Fruit fly (Drosophila melanogaster) whole organism, prepupa: Measurements from ENCODE around the gene tx.
A peak's percentile ranks its signal among the peaks of the same experiment; 100 is the strongest.

Experiments
- Blimp-1 ChIP-seq: fragments of 200-800 bp; sonication (Bioruptor generic); optimal IDR thresholded peaks from 3 replicates; lab custom pipeline; 2017; ENCODE audit warnings: missing biosample characterization, missing genetic modification characterization, mild to moderate bottlenecking, moderate library complexity, missing genetic modification reagents
- CG10631 ChIP-seq: fragments of 200-800 bp; sonication (Bioruptor generic); optimal IDR thresholded peaks from 2 replicates; lab custom pipeline; 2016; ENCODE audit warnings: missing biosample characterization, missing genetic modification characterization
- CG10669 ChIP-seq: fragments of 200-800 bp; sonication (Bioruptor generic); optimal IDR thresholded peaks from 3 replicates; lab custom pipeline; 2018; ENCODE audit warnings: missing biosample characterization, mild to moderate bottlenecking, missing genetic modification characterization, moderate library complexity
- CG11294 ChIP-seq: fragments of 200-800 bp; sonication (Bioruptor generic); IDR thresholded peaks from 2 replicates; pipeline ENCODE4 v1.3.6; 2022; ENCODE audit warnings: missing biosample characterization, missing genetic modification characterization
- CG11762 ChIP-seq: fragments of 200-800 bp; sonication (Bioruptor generic); optimal IDR thresholded peaks from 3 replicates; lab custom pipeline; 2016; ENCODE audit warnings: missing biosample characterization, missing genetic modification characterization; ENCODE audit not compliant: insufficient read depth
- CG11902 ChIP-seq: fragments of 200-800 bp; sonication (Bioruptor generic); optimal IDR thresholded peaks from 3 replicates; lab custom pipeline; 2016; ENCODE audit warnings: missing biosample characterization, missing genetic modification characterization
- CG15336 ChIP-seq: fragments of 200-800 bp; sonication (Bioruptor generic); IDR thresholded peaks from 2 replicates; pipeline ENCODE4 v1.3.6; 2022; ENCODE audit warnings: missing biosample characterization, missing genetic modification characterization
- CG1621 ChIP-seq: fragments of 200-800 bp; sonication (Bioruptor generic); optimal IDR thresholded peaks from 3 replicates; lab custom pipeline; 2018; ENCODE audit warnings: missing biosample characterization, mild to moderate bottlenecking, missing genetic modification characterization
- CG16779 ChIP-seq: fragments of 200-800 bp; sonication (Bioruptor generic); optimal IDR thresholded peaks from 3 replicates; lab custom pipeline; 2017; ENCODE audit warnings: missing biosample characterization, mild to moderate bottlenecking, missing genetic modification characterization
- CG3032 ChIP-seq: fragments of 200-800 bp; optimal IDR thresholded peaks from 2 replicates; lab custom pipeline; 2019; ENCODE audit warnings: missing biosample characterization, mild to moderate bottlenecking, missing genetic modification characterization, moderate library complexity
- CG31627 ChIP-seq: fragments of 200-800 bp; sonication (Bioruptor generic); optimal IDR thresholded peaks from 3 replicates; lab custom pipeline; 2016; ENCODE audit warnings: missing biosample characterization, missing genetic modification characterization
- CG32006 ChIP-seq: fragments of 200-800 bp; sonication (Bioruptor generic); optimal IDR thresholded peaks from 3 replicates; lab custom pipeline; 2017; ENCODE audit warnings: missing biosample characterization, mild to moderate bottlenecking, missing genetic modification characterization
- CG3919 ChIP-seq: fragments of 200-800 bp; sonication (Bioruptor generic); optimal IDR thresholded peaks from 3 replicates; lab custom pipeline; 2016; ENCODE audit warnings: missing biosample characterization, missing genetic modification characterization
- CG4318 ChIP-seq: fragments of 200-800 bp; sonication (Bioruptor generic); optimal IDR thresholded peaks from 3 replicates; lab custom pipeline; 2017; ENCODE audit warnings: missing biosample characterization, mild to moderate bottlenecking, missing genetic modification characterization
- CG6276 ChIP-seq: fragments of 200-800 bp; sonication (Bioruptor generic); optimal IDR thresholded peaks from 2 replicates; lab custom pipeline; 2017; ENCODE audit warnings: missing biosample characterization, mild to moderate bottlenecking, missing genetic modification characterization
- CG6792 ChIP-seq: fragments of 200-800 bp; sonication (Bioruptor generic); optimal IDR thresholded peaks from 3 replicates; lab custom pipeline; 2016; ENCODE audit warnings: missing biosample characterization, missing genetic modification characterization
- CG6808 ChIP-seq: fragments of 200-800 bp; sonication (Bioruptor generic); optimal IDR thresholded peaks from 3 replicates; lab custom pipeline; 2017; ENCODE audit warnings: missing biosample characterization, missing genetic modification characterization, mild to moderate bottlenecking, moderate library complexity, missing genetic modification reagents
- CG6854 ChIP-seq: fragments of 200-800 bp; sonication (Bioruptor generic); optimal IDR thresholded peaks from 2 replicates; lab custom pipeline; 2017; ENCODE audit warnings: missing biosample characterization, mild to moderate bottlenecking, missing genetic modification characterization
- CG8119 ChIP-seq: fragments of 200-800 bp; sonication (Bioruptor generic); IDR thresholded peaks from 3 replicates; pipeline ENCODE4 v1.3.6; 2022; ENCODE audit warnings: missing biosample characterization, missing genetic modification characterization
- CG8319 ChIP-seq: fragments of 200-800 bp; sonication (Bioruptor generic); optimal IDR thresholded peaks from 3 replicates; lab custom pipeline; 2016; ENCODE audit warnings: missing biosample characterization, missing genetic modification characterization
- CG8632 ChIP-seq: fragments of 200-800 bp; sonication (Bioruptor generic); optimal IDR thresholded peaks from 3 replicates; lab custom pipeline; 2016; ENCODE audit warnings: missing biosample characterization, missing genetic modification characterization
- CG9139 ChIP-seq: fragments of 200-800 bp; sonication (Bioruptor generic); optimal IDR thresholded peaks from 3 replicates; lab custom pipeline; 2017; ENCODE audit warnings: missing biosample characterization, mild to moderate bottlenecking, missing genetic modification characterization
- Eip75B ChIP-seq: fragments of 200-800 bp; sonication (Bioruptor generic); optimal IDR thresholded peaks from 3 replicates; lab custom pipeline; 2016; ENCODE audit warnings: missing biosample characterization, missing genetic modification characterization
- Eip78C ChIP-seq: fragments of 200-800 bp; sonication (Bioruptor generic); peaks from one replicate; lab custom pipeline; 2016; ENCODE audit warnings: missing biosample characterization, missing genetic modification characterization
- Gug ChIP-seq: fragments of 200-800 bp; sonication (Bioruptor generic); IDR thresholded peaks from 2 replicates; pipeline ENCODE4 v1.3.6; 2022; ENCODE audit warnings: missing biosample characterization, missing genetic modification characterization
- Hr38 ChIP-seq: sonication (Bioruptor generic); optimal IDR thresholded peaks from 2 replicates; lab custom pipeline; 2016; ENCODE audit warnings: missing biosample characterization, missing genetic modification characterization
- Hr39 ChIP-seq: fragments of 200-800 bp; sonication (Bioruptor generic); optimal IDR thresholded peaks from 2 replicates; lab custom pipeline; 2016; ENCODE audit warnings: missing biosample characterization, missing genetic modification characterization
- Hr4 ChIP-seq: fragments of 200-800 bp; sonication (Bioruptor generic); optimal IDR thresholded peaks from 3 replicates; lab custom pipeline; 2016; ENCODE audit warnings: missing biosample characterization, missing genetic modification characterization
- Lpt ChIP-seq: fragments of 200-800 bp; sonication (Bioruptor generic); optimal IDR thresholded peaks from 3 replicates; lab custom pipeline; 2016; ENCODE audit warnings: missing biosample characterization, missing genetic modification characterization
- OdsH ChIP-seq: fragments of 200-800 bp; sonication (Bioruptor generic); optimal IDR thresholded peaks from 3 replicates; lab custom pipeline; 2016; ENCODE audit warnings: missing biosample characterization, missing genetic modification characterization
- Sox102F ChIP-seq: fragments of 200-800 bp; sonication (Bioruptor generic); optimal IDR thresholded peaks from 2 replicates; lab custom pipeline; 2016; ENCODE audit warnings: missing biosample characterization, mild to moderate bottlenecking, missing genetic modification characterization
- Sox14 ChIP-seq: fragments of 200-800 bp; sonication (Bioruptor generic); optimal IDR thresholded peaks from 3 replicates; lab custom pipeline; 2016; ENCODE audit warnings: missing biosample characterization, missing genetic modification characterization
- cyc ChIP-seq: fragments of 200-800 bp; sonication (Bioruptor generic); optimal IDR thresholded peaks from 3 replicates; lab custom pipeline; 2016; ENCODE audit warnings: missing biosample characterization, missing genetic modification characterization
- dsx ChIP-seq: fragments of 200-800 bp; optimal IDR thresholded peaks from 3 replicates; lab custom pipeline; 2019; ENCODE audit warnings: missing biosample characterization, mild to moderate bottlenecking, missing genetic modification characterization, moderate library complexity; ENCODE audit not compliant: poor library complexity, severe bottlenecking
- eg ChIP-seq: fragments of 200-800 bp; sonication (Bioruptor generic); IDR thresholded peaks from 3 replicates; pipeline ENCODE4 v1.3.6; 2022; ENCODE audit warnings: missing biosample characterization, missing genetic modification characterization
- esn ChIP-seq: fragments of 200-800 bp; sonication (Bioruptor generic); optimal IDR thresholded peaks from 2 replicates; lab custom pipeline; 2016; ENCODE audit warnings: missing biosample characterization, mild to moderate bottlenecking, missing genetic modification characterization, moderate library complexity
- fd59A ChIP-seq: fragments of 200-800 bp; sonication (Bioruptor generic); optimal IDR thresholded peaks from 2 replicates; lab custom pipeline; 2017; ENCODE audit warnings: missing biosample characterization, mild to moderate bottlenecking, missing genetic modification characterization, missing genetic modification reagents
- fd85E ChIP-seq: fragments of 200-800 bp; sonication (Bioruptor generic); optimal IDR thresholded peaks from 3 replicates; lab custom pipeline; 2016; ENCODE audit warnings: missing biosample characterization, missing genetic modification characterization
- fkh ChIP-seq: fragments of 200-800 bp; sonication (Bioruptor generic); optimal IDR thresholded peaks from 3 replicates; lab custom pipeline; 2017; ENCODE audit warnings: missing biosample characterization, mild to moderate bottlenecking, missing genetic modification characterization, moderate library complexity
- salr ChIP-seq, 2 experiments: fragments of 200-800 bp; sonication (Bioruptor generic); optimal IDR thresholded peaks; 3 replicates each; lab custom pipeline; 2016 to 2018; ENCODE audit warnings: missing biosample characterization in 2 of 2, missing genetic modification characterization in 2 of 2, mild to moderate bottlenecking in 1 of 2
- spab ChIP-seq: fragments of 200-800 bp; sonication (Bioruptor generic); optimal IDR thresholded peaks from 2 replicates; lab custom pipeline; 2017; ENCODE audit warnings: missing biosample characterization, mild to moderate bottlenecking, missing genetic modification characterization, missing genetic modification reagents
- ss ChIP-seq, 2 experiments: fragments of 200-800 bp; sonication (Bioruptor generic); optimal IDR thresholded peaks; 2 replicates in 1 of 2; 3 replicates in 1 of 2; lab custom pipeline; 2017 to 2018; ENCODE audit warnings: mild to moderate bottlenecking in 2 of 2, missing biosample characterization in 2 of 2, missing genetic modification characterization in 2 of 2, moderate library complexity in 1 of 2
- svp ChIP-seq: fragments of 200-800 bp; sonication (Bioruptor generic); peaks from one replicate; lab custom pipeline; 2016; ENCODE audit warnings: missing biosample characterization, missing genetic modification characterization
- topi ChIP-seq: fragments of 200-800 bp; sonication (Bioruptor generic); optimal IDR thresholded peaks from 3 replicates; lab custom pipeline; 2016; ENCODE audit warnings: missing biosample characterization, missing genetic modification characterization
- vri ChIP-seq: fragments of 200-800 bp; sonication (Bioruptor generic); optimal IDR thresholded peaks from 3 replicates; lab custom pipeline; 2016; ENCODE audit warnings: missing biosample characterization, mild to moderate bottlenecking, missing genetic modification characterization

The tx gene

DNA sequence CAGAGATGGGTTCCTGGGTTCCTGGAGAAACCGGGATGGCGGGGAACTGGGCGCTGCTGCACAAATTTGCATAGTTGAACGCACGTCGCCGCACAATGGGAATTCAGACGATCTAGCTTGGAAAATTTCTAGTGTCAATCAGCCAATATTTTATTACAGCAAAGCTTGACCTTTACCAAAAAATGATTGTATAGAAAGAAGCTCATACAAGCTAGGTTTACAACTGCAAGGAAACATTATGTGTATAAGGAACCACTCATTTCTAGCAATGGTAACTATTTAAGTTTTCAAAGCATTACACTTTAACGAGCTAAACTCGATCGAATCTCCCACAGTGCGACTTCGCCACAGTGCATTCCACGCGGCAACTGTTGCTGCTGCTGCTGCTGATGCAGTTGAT lies 39.8 kb downstream of the tx start:
- TF ChIP-seq fd59A (GFP tag; lab: Kevin White, UChicago): no peak
- TF ChIP-seq CG16779 (tag; lab: Kevin White, UChicago): no peak
- 0 out of 2 replicates have a peak, but pooled peaks have one; percentile 19 for TF ChIP-seq CG15336
- TF ChIP-seq CG4318 (GFP tag; lab: Kevin White, UChicago): no peak
- no peak for TF ChIP-seq Hr38 (GFP tag; lab: Kevin White, UChicago)
- peak; percentile 56 for TF ChIP-seq CG32006
- TF ChIP-seq dsx (GFP tag; lab: Kevin White, UChicago): no peak
- no peak for TF ChIP-seq spab
- TF ChIP-seq Eip78C: no peak
- TF ChIP-seq vri (GFP tag; lab: Kevin White, UChicago): no peak
- no peak for TF ChIP-seq CG3032 (tag; lab: Kevin White, UChicago)
- no peak for TF ChIP-seq Eip75B (GFP tag; lab: Kevin White, UChicago)
- TF ChIP-seq esn (GFP tag; lab: Kevin White, UChicago): no peak

DNA sequence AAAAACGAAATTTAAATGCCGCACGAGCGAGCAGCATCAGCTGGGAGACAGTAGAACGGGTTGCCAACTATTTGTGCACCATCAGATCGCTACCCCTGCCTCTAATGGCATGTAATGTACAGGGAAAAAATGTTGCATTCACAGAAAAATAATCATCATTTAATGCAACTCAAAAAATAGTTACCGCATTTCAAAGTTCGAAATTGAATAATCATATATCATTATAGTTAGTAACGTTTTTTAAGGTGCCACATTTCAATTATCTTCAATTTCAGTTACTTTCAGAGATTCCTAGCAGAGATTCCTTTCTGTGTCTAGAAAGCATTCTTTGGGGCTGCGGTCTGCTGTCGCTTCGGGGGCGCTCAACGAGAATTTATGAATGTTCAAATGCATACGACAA lies 40.7 kb downstream of the tx start:
- TF ChIP-seq CG16779 (tag; lab: Kevin White, UChicago) (no peak), CG32006 (peak; percentile 68), topi (GFP tag; lab: Kevin White, UChicago) (no peak), CG6276 (GFP tag; lab: Kevin White, UChicago) (peak; percentile 11), CG10631 (peak; percentile 5), CG11762 (GFP tag; lab: Kevin White, UChicago) (no peak), Eip75B (GFP tag; lab: Kevin White, UChicago) (no peak), CG10669 (GFP tag; lab: Kevin White, UChicago) (no peak), CG31627 (GFP tag; lab: Kevin White, UChicago) (no peak), OdsH (peak; percentile 24), Hr39 (GFP tag; lab: Kevin White, UChicago) (no peak), CG3919 (GFP tag; lab: Kevin White, UChicago) (peak; percentile 38), Sox14 (GFP tag; lab: Kevin White, UChicago) (peak; percentile 12), fd59A (GFP tag; lab: Kevin White, UChicago) (no peak), CG6854 (GFP tag; lab: Kevin White, UChicago) (no peak), CG9139 (no peak), Lpt (peak; percentile 17), eg (peak; percentile 41; the same call in 1 of the 3 replicates), CG15336 (peak; percentile 68; the same call in 1 of the 2 replicates), Eip78C (peak; percentile 62), salr (GFP tag; optimal IDR thresholded peaks at IDR 0.05; lab: Kevin White, UChicago) (peak in 1 of 2 experiments; percentile 38), Gug (no peak), Sox102F (no peak), Hr4 (GFP tag; lab: Kevin White, UChicago) (peak; percentile 40), CG4318 (GFP tag; lab: Kevin White, UChicago) (peak; percentile 35), fkh (GFP tag; lab: Kevin White, UChicago) (no peak)

DNA sequence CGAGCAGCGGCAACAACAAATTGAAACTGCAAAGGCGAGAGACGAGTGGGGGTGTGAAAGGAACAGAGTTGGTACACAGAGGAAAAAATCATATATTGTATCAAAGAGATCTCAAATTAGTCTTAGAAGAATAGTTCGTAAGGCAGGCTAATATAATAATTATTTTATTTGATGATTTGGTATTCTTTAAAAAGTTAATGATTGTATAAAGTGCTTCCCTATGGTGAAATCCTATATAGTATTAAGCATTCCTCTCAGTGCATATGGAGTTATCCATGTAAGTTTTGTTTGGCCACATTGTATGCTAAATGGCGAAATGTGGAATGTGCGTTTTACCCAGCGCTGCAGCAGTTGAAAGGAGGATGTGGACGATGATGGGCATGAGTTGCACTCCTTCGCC lies 43.1 kb downstream of the tx start:
- no peak for TF ChIP-seq Blimp-1 (GFP tag; lab: Kevin White, UChicago)
- no peak for TF ChIP-seq CG1621 (tag; lab: Kevin White, UChicago)
- TF ChIP-seq CG8632 (GFP tag; lab: Kevin White, UChicago): no peak
- no peak for TF ChIP-seq fd59A (GFP tag; lab: Kevin White, UChicago)
- no peak for TF ChIP-seq Hr38 (GFP tag; lab: Kevin White, UChicago)
- peak; percentile 5 for TF ChIP-seq Sox14 (GFP tag; lab: Kevin White, UChicago)
- TF ChIP-seq esn (GFP tag; lab: Kevin White, UChicago): peak; percentile 50
- peak; percentile 39 for TF ChIP-seq Sox102F
- TF ChIP-seq OdsH: peak; percentile 31
- TF ChIP-seq spab: no peak
- peak; percentile 14 for TF ChIP-seq CG6792
- TF ChIP-seq CG9139: no peak
- peak; percentile 48 for TF ChIP-seq CG15336
- TF ChIP-seq ss (GFP tag; optimal IDR thresholded peaks at IDR 0.05; lab: Kevin White, UChicago): peak in 1 of 2 experiments; percentile 3
- TF ChIP-seq cyc: peak; percentile 41
- TF ChIP-seq svp (GFP tag; lab: Kevin White, UChicago): peak; percentile 73
- peak; percentile 60; the same call in 2 of the 3 replicates for TF ChIP-seq CG8119 (GFP tag; lab: Robert Waterston, UW)
- TF ChIP-seq CG31627 (GFP tag; lab: Kevin White, UChicago): peak; percentile 13
- no peak for TF ChIP-seq CG6808 (GFP tag; lab: Kevin White, UChicago)
- peak; percentile 37 for TF ChIP-seq Hr4 (GFP tag; lab: Kevin White, UChicago)
- peak; percentile 43 for TF ChIP-seq CG3919 (GFP tag; lab: Kevin White, UChicago)
- no peak for TF ChIP-seq CG11294
- peak; percentile 14 for TF ChIP-seq CG11762 (GFP tag; lab: Kevin White, UChicago)
- no peak for TF ChIP-seq fd85E (GFP tag; lab: Kevin White, UChicago)
- TF ChIP-seq CG10631: peak; percentile 33
- TF ChIP-seq CG11902 (GFP tag; lab: Kevin White, UChicago): peak; percentile 7
- no peak for TF ChIP-seq CG8319 (GFP tag; lab: Kevin White, UChicago)
